Worm (Caenorhabditis elegans) whole organism, late embryonic: ENCODE results near the gene srh-1.

Experiments used
- C08G9.2 ChIP-seq: sonication (generic microtip); optimal IDR thresholded peaks from 2 replicates; lab custom pipeline; 2016; ENCODE audit warnings: mild to moderate bottlenecking, missing genetic modification characterization, moderate library complexity, missing compliant biosample characterization
- K09A11.1 ChIP-seq: sonication (generic microtip); optimal IDR thresholded peaks from 2 replicates; lab custom pipeline; 2017; ENCODE audit warnings: antibody characterized with exemption, mild to moderate bottlenecking, missing genetic modification characterization, missing compliant biosample characterization; ENCODE audit not compliant: insufficient read depth
- ama-1 ChIP-seq: fragments of 150-350 bp; optimal IDR thresholded peaks from 2 replicates; lab custom pipeline; 2014
- fkh-10 ChIP-seq: fragments of 150-350 bp; optimal IDR thresholded peaks from 2 replicates; lab custom pipeline; 2014; ENCODE audit warnings: missing biosample characterization, missing genetic modification reagents, missing genetic modification characterization
- nhr-11 ChIP-seq: fragments of 150-350 bp; optimal IDR thresholded peaks from 2 replicates; lab custom pipeline; 2014; ENCODE audit warnings: missing biosample characterization, missing genetic modification characterization
- pag-3 ChIP-seq: sonication (generic microtip); optimal IDR thresholded peaks from 2 replicates; lab custom pipeline; 2016; ENCODE audit warnings: missing compliant biosample characterization, missing genetic modification characterization, borderline replicate concordance
- pqm-1 ChIP-seq: sonication (generic microtip); optimal IDR thresholded peaks from 2 replicates; lab custom pipeline; 2016; ENCODE audit warnings: missing genetic modification characterization, missing compliant biosample characterization
- sox-4 ChIP-seq: sonication (generic microtip); optimal IDR thresholded peaks from 2 replicates; lab custom pipeline; 2017; ENCODE audit warnings: mild to moderate bottlenecking, missing genetic modification characterization, inconsistent platforms, missing compliant biosample characterization
- tbx-7 ChIP-seq: sonication (generic microtip); optimal IDR thresholded peaks from 2 replicates; lab custom pipeline; 2016; ENCODE audit warnings: missing genotype, missing genetic modification characterization, missing compliant biosample characterization
- unc-55 ChIP-seq: sonication (generic microtip); optimal IDR thresholded peaks from 2 replicates; lab custom pipeline; 2017; ENCODE audit warnings: missing biosample characterization, missing genetic modification reagents, missing genetic modification characterization

- TF ChIP-seq nhr-11, result no peak
- no peak for TF ChIP-seq K09A11.1 (tag; lab: Kevin White, UChicago)
- TF ChIP-seq ama-1 (lab: Kevin White, UChicago), result no peak
- no peak for TF ChIP-seq pag-3 (tag; lab: Kevin White, UChicago)
- no peak for TF ChIP-seq C08G9.2 (tag; lab: Kevin White, UChicago)
- no peak for TF ChIP-seq pqm-1 (tag; lab: Kevin White, UChicago)
- no peak for TF ChIP-seq sox-4 (tag; lab: Kevin White, UChicago)
- no peak for TF ChIP-seq fkh-10 (GFP tag; lab: Kevin White, UChicago)
- no peak for TF ChIP-seq unc-55
- TF ChIP-seq tbx-7 (tag; lab: Kevin White, UChicago), result no peak
Measured at ce11 chrV:11536667-11537066, 51.0 kb downstream of the srh-1 start.
